Fruit fly (Drosophila melanogaster): ENCODE results near the gene Grd.

dm6 chr3L:17814036-17814435, 9.1 kb upstream of the Grd start, which contains the start of gene Cln3:
- TF ChIP-seq pan (optimal IDR thresholded peaks at IDR 0.05), result no peak
- no peak for TF ChIP-seq psq (GFP tag; optimal IDR thresholded peaks at IDR 0.05)
- peak; percentile 19 for TF ChIP-seq Vsx2 (GFP tag; optimal IDR thresholded peaks at IDR 0.05; ENCODE audit: partially characterized antibody)
- no peak for TF ChIP-seq OdsH (GFP tag; optimal IDR thresholded peaks at IDR 0.05)
- TF ChIP-seq sage (GFP tag; optimal IDR thresholded peaks at IDR 0.05), result no peak

Data from whole organism, wandering third instar larva.